Worm (Caenorhabditis elegans): ENCODE data around the gene srd-12.

Gene srd-12

ce11 chrIV:5631628-5632027, 1.6 kb upstream of the srd-12 start, which contains the start of gene ttbk-8.2:
Gene ttbk-8.2 (plus strand): TSS chrIV:5631928.
- TF ChIP-seq vab-15 (tag; optimal IDR thresholded peaks at IDR 0.05) (no peak), ztf-4 (tag; optimal IDR thresholded peaks at IDR 0.05) (no peak), irx-1 (tag; optimal IDR thresholded peaks at IDR 0.05) (no peak), nhr-19 (GFP tag; conservative IDR thresholded peaks at IDR 0.05) (no peak), ceh-63 (GFP tag; optimal IDR thresholded peaks at IDR 0.05) (no peak), elt-3 (tag; optimal IDR thresholded peaks at IDR 0.05) (no peak), rnt-1 (tag; optimal IDR thresholded peaks at IDR 0.05) (no peak), grh-1 (GFP tag; IDR thresholded peaks at IDR 0.05) (no peak), alr-1 (tag; optimal IDR thresholded peaks at IDR 0.05; ENCODE audit: borderline replicate concordance) (no peak), Y116A8C.19 (tag; optimal IDR thresholded peaks at IDR 0.05; ENCODE audit: borderline replicate concordance) (no peak), hlh-17 (GFP tag; optimal IDR thresholded peaks at IDR 0.05; ENCODE audit: borderline replicate concordance) (no peak), ces-1 (GFP tag; optimal IDR thresholded peaks at IDR 0.05) (no peak), zip-4 (GFP tag; optimal IDR thresholded peaks at IDR 0.05) (no peak)

ce11 chrIV:5627056-5627455, 3.0 kb downstream of the srd-12 start, which contains the start of gene srsx-14:
Gene srsx-14 (minus strand): TSS chrIV:5627156.
- TF ChIP-seq vab-15 (tag; optimal IDR thresholded peaks at IDR 0.05) = no peak
- no peak for TF ChIP-seq nhr-12 (tag; optimal IDR thresholded peaks at IDR 0.05)
- no peak for TF ChIP-seq nhr-28 (tag; optimal IDR thresholded peaks at IDR 0.05)
- no peak for TF ChIP-seq C16A3.4 (tag; optimal IDR thresholded peaks at IDR 0.05)

ce11 chrIV:5623718-5624117, 6.3 kb downstream of the srd-12 start, which contains the start of gene srsx-15:
Gene srsx-15 (minus strand): TSS chrIV:5623818.
- TF ChIP-seq efl-1 (optimal IDR thresholded peaks at IDR 0.05) = no peak
- TF ChIP-seq efl-1 (GFP tag; optimal IDR thresholded peaks at IDR 0.05 in 1 of 2) = peak in 1 of 2 experiments; percentile 72
- TF ChIP-seq ceh-90 (tag; optimal IDR thresholded peaks at IDR 0.05) = no peak

ce11 chrIV:5619643-5620042, 10.4 kb downstream of the srd-12 start, which contains the start of gene srsx-16:
Gene srsx-16 (minus strand): TSS chrIV:5619743.
- TF ChIP-seq unc-30 (tag; optimal IDR thresholded peaks at IDR 0.05) = no peak
- TF ChIP-seq unc-98 (GFP tag; IDR thresholded peaks at IDR 0.05) = no peak
- TF ChIP-seq vab-15 (tag; optimal IDR thresholded peaks at IDR 0.05) = no peak
- no peak for TF ChIP-seq efl-1 (optimal IDR thresholded peaks at IDR 0.05)
- TF ChIP-seq efl-1 (GFP tag; optimal IDR thresholded peaks at IDR 0.05 in 1 of 2) = peak in 1 of 2 experiments; percentile 76

ce11 chrIV:5614558-5615026, 15.5 kb downstream of the srd-12 start, which contains the start of gene C39H7.4:
Gene C39H7.4 (minus strand): TSS chrIV:5614608.
- TF ChIP-seq elt-2 (tag; optimal IDR thresholded peaks at IDR 0.05) (peak; percentile 55), snpc-4 (tag; optimal IDR thresholded peaks at IDR 0.05) (no peak)

ce11 chrIV:5607343-5607742, 22.7 kb downstream of the srd-12 start:
- TF ChIP-seq nhr-12 (tag; optimal IDR thresholded peaks at IDR 0.05) = no peak
- peak; percentile 51 for TF ChIP-seq pag-3 (tag; optimal IDR thresholded peaks at IDR 0.05; ENCODE audit: borderline replicate concordance, insufficient read depth)
- TF ChIP-seq nhr-71 (tag; optimal IDR thresholded peaks at IDR 0.05) = peak; percentile 75
- peak; percentile 62 for TF ChIP-seq fkh-8 (tag; optimal IDR thresholded peaks at IDR 0.05)
- TF ChIP-seq hpl-2 (GFP tag; optimal IDR thresholded peaks at IDR 0.05) = no peak
- no peak for TF ChIP-seq grh-1 (GFP tag; IDR thresholded peaks at IDR 0.05)
- peak; percentile 44 for TF ChIP-seq swsn-7 (tag; optimal IDR thresholded peaks at IDR 0.05)
- TF ChIP-seq nhr-19 (GFP tag; conservative IDR thresholded peaks at IDR 0.05) = peak; percentile 40; the same call in 1 of the 2 replicates
- peak; percentile 36 for TF ChIP-seq dsc-1 (tag; optimal IDR thresholded peaks at IDR 0.05)
- TF ChIP-seq ztf-11 (tag; optimal IDR thresholded peaks at IDR 0.05) = no peak
- TF ChIP-seq lir-3 (tag; optimal IDR thresholded peaks at IDR 0.05; ENCODE audit: poor library complexity) = peak; percentile 12
- TF ChIP-seq nhr-47 (tag; optimal IDR thresholded peaks at IDR 0.05) = peak; percentile 62
- peak; percentile 46 for TF ChIP-seq nhr-77 (tag; optimal IDR thresholded peaks at IDR 0.05)
- TF ChIP-seq C16A3.4 (tag; optimal IDR thresholded peaks at IDR 0.05) = peak; percentile 64
- TF ChIP-seq lsy-2 (tag; optimal IDR thresholded peaks at IDR 0.05) = peak; percentile 39 to 68
- TF ChIP-seq fkh-10 (GFP tag; optimal IDR thresholded peaks at IDR 0.05) = peak; percentile 26
- no peak for TF ChIP-seq fkh-4 (tag; optimal IDR thresholded peaks at IDR 0.05; ENCODE audit: borderline replicate concordance)
- peak in 1 of 2 experiments; percentile 79 for TF ChIP-seq mdl-1 (tag; optimal IDR thresholded peaks at IDR 0.05)
- peak; percentile 19 for TF ChIP-seq unc-86 (tag; optimal IDR thresholded peaks at IDR 0.05)
- TF ChIP-seq tlp-1 (tag; optimal IDR thresholded peaks at IDR 0.05) = no peak
- peak; percentile 60 to 63 for TF ChIP-seq lin-35 (GFP tag; optimal IDR thresholded peaks at IDR 0.05)
- no peak for TF ChIP-seq nhr-84 (tag; optimal IDR thresholded peaks at IDR 0.05)
- peak; percentile 66 for TF ChIP-seq skn-1 (tag; optimal IDR thresholded peaks at IDR 0.05)
